Fruit fly (Drosophila melanogaster) whole organism: ENCODE results near the gene Smvt.

ENCODE experiments used
- CG8478 ChIP-seq: fragments of >200 bp; optimal IDR thresholded peaks from 2 replicates; lab custom pipeline; 2018; ENCODE audit warnings: inconsistent platforms
- Dll ChIP-seq: fragments of >200 bp; optimal IDR thresholded peaks from 2 replicates; lab custom pipeline; 2017
- pan ChIP-seq: fragments of >200 bp; optimal IDR thresholded peaks from 2 replicates; lab custom pipeline; 2017
- psq ChIP-seq: fragments of >200 bp; optimal IDR thresholded peaks from 2 replicates; lab custom pipeline; 2017
- usp ChIP-seq: fragments of >200 bp; optimal IDR thresholded peaks from 2 replicates; lab custom pipeline; 2017; ENCODE audit warnings: missing biosample characterization, missing genetic modification characterization, mixed read lengths

DNA sequence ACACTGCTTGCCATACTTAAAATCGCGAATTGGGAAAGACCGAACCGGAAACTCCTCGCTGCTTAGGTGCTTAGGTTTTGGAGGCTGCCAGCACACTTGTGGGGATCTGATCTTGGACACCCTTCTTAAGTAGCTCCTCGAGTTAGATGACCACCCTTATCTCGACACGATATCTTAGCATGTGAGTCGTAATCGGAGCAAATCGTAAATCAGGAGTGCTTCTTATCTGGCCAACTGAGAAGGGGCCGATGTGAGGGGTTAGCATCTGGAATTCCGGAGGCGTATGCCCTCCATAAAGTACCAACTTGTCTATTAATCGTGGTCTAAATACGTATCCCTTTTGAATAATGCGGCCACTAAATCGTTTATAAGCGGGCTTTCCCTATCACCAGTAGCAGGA is 6.8 kb downstream of the Smvt start, which contains the start of gene salt:
- TF ChIP-seq CG8478 (lab: Kevin White, UChicago) (no peak), usp (GFP tag; lab: Kevin White, UChicago) (no peak), psq (no peak), pan (no peak), Dll (lab: Kevin White, UChicago) (no peak)
